Fruit fly (Drosophila melanogaster) whole organism, embryonic: Measurements from ENCODE around the gene CG14669.

Source experiments
- Mrtf ChIP-seq: fragments of 200-800 bp; sonication (Bioruptor generic); IDR thresholded peaks from 3 replicates; pipeline ENCODE4 v1.3.6; 2022; ENCODE audit warnings: missing biosample characterization, missing genetic modification characterization
- pan ChIP-seq, 4 experiments: fragments of >200 bp in 3 of 4; fragments of 200-800 bp in 1 of 4; sonication (Bioruptor generic) in 1 of 4; optimal IDR thresholded peaks in 3 of 4; IDR thresholded peaks in 1 of 4; 2 replicates each; pipeline versions ENCODE4 v1.3.6 to Lab custom; 2017 to 2022; ENCODE audit warnings: missing biosample characterization in 2 of 4, missing genetic modification characterization in 2 of 4, mixed read lengths in 1 of 4
- z ChIP-seq: fragments of 200-800 bp; sonication (Bioruptor generic); IDR thresholded peaks from 3 replicates; pipeline ENCODE4 v1.3.6; 2022; ENCODE audit warnings: missing biosample characterization, missing genetic modification characterization

DNA sequence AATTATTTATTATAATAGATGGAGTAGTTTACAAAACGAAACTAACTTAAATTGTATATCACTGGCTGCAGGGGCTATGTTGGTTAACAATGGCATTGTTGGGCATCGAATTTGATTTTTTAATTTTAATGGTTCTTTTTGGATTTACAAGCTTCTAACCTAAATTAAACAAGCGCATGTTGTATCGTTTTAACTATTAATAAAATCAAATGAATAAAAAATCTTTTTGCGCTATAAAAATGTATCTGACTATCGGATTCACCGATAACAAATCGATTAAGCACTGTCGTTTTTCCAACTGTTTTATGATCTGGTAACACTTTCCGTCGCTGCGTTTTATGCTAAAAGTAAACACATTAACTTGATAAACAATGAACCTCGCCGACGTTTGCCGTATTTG is 39.6 kb upstream of the CG14669 start, which contains the start of the genes hd and CG14667:
- TF ChIP-seq z (GFP tag; lab: Robert Waterston, UW) (no peak), Mrtf (GFP tag; lab: Robert Waterston, UW) (no peak), pan (optimal IDR thresholded peaks at IDR 0.05; lab: Kevin White, UChicago) (no peak), pan (GFP tag; optimal IDR thresholded peaks at IDR 0.05 in 1 of 2, IDR thresholded peaks at IDR 0.05 in 1 of 2) (no peak)
